Worm (Caenorhabditis elegans) whole organism, L4/young adult: ENCODE results near the gene siah-1.

ENCODE experiments used
- W03F9.2 ChIP-seq: fragments of 150-350 bp; optimal IDR thresholded peaks from 2 replicates; lab custom pipeline; 2014; ENCODE audit warnings: missing biosample characterization, missing genetic modification characterization
- dao-5 ChIP-seq: sonication (generic microtip); optimal IDR thresholded peaks from 2 replicates; lab custom pipeline; 2016; ENCODE audit warnings: missing genotype, missing genetic modification characterization, moderate library complexity, missing compliant biosample characterization
- him-1 ChIP-seq: sonication (generic microtip); optimal IDR thresholded peaks from 2 replicates; lab custom pipeline; 2016; ENCODE audit warnings: missing genotype, missing genetic modification reagents, missing genetic modification characterization, missing compliant biosample characterization

- TF ChIP-seq dao-5 (tag; lab: Kevin White, UChicago) (no peak), him-1 (tag; lab: Kevin White, UChicago) (no peak), W03F9.2 (no peak)
Measured at ce11 chrIV:3794437-3794836, 50.6 kb downstream of the siah-1 start, which contains the start of gene K09B3.1.
